Worm (Caenorhabditis elegans): ENCODE measurements around the gene C34F11.1.

DNA sequence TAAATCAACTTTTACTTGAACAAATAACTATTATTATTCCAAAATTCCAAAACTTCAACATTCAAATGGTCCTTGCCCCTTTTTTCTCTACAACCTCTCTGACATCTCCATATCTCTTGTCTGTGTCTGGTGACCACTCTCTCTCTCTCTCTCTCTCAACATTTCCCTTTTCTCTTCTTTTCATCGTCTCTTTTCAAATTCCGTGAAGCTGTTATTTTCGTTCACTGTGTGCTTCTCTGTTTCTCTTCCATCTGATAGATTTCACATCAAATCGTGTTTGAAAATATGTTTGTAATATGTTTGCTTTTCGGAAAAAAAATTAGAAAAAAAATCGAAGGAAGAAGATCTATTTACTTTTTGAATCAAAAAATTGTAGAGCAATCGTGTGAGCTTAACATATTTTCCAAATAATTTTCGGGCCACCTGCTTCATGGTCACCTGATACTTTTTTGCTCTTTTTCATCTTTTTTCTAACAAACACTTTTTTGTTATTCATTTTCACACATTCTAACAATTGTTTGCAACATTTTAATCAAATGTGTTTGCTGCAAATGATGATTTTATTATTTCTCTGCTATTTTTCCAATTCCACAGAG, 11.7 kb upstream of the C34F11.1 start:
- TF ChIP-seq snpc-4 (GFP tag; optimal IDR thresholded peaks at IDR 0.05) (no peak), snpc-4 (tag; optimal IDR thresholded peaks at IDR 0.05) (no peak), ama-1 (optimal IDR thresholded peaks at IDR 0.05) (no peak), ama-1 (GFP tag; optimal IDR thresholded peaks at IDR 0.05) (no peak), tbx-9 (tag; optimal IDR thresholded peaks at IDR 0.05; ENCODE audit: borderline replicate concordance) (no peak), unc-62 (GFP tag; optimal IDR thresholded peaks at IDR 0.05) (no peak), attf-5 (GFP tag; optimal IDR thresholded peaks at IDR 0.05) (peak; percentile 12), B0035.1 (tag; optimal IDR thresholded peaks at IDR 0.05) (no peak), ztf-25 (GFP tag; IDR thresholded peaks at IDR 0.05) (no peak), pbrm-1 (GFP tag; IDR thresholded peaks at IDR 0.05) (no peak), ZK185.1 (tag; optimal IDR thresholded peaks at IDR 0.05; ENCODE audit: poor library complexity, severe bottlenecking) (peak; percentile 0), madf-8 (GFP tag; conservative IDR thresholded peaks at IDR 0.05) (no peak), nhr-80 (tag; optimal IDR thresholded peaks at IDR 0.05) (no peak), lag-1 (GFP tag; IDR thresholded peaks at IDR 0.05) (no peak), Y56A3A.18 (GFP tag; IDR thresholded peaks at IDR 0.05) (no peak)

Data from whole organism, young adult.